Fruit fly (Drosophila melanogaster) whole organism, embryonic: Measurements from ENCODE around the gene CG7943.

ENCODE experiments used
- Abd-B ChIP-seq: fragments of 200-800 bp; sonication (Bioruptor generic); optimal IDR thresholded peaks from 2 replicates; lab custom pipeline; 2018; ENCODE audit warnings: missing biosample characterization, mild to moderate bottlenecking, missing genetic modification characterization, moderate library complexity
- Bdp1 ChIP-seq: fragments of 200-800 bp; sonication (Bioruptor generic); optimal IDR thresholded peaks from 3 replicates; lab custom pipeline; 2016; ENCODE audit warnings: missing biosample characterization, missing genetic modification characterization
- Bgb ChIP-seq: fragments of 200-800 bp; sonication (Bioruptor generic); IDR thresholded peaks from 2 replicates; pipeline ENCODE4 v1.3.6; 2022; ENCODE audit warnings: missing biosample characterization, missing genetic modification characterization; ENCODE audit not compliant: partially characterized antibody
- Bteb2 ChIP-seq: fragments of 200-800 bp; sonication (Bioruptor generic); optimal IDR thresholded peaks from 2 replicates; lab custom pipeline; 2016; ENCODE audit warnings: missing biosample characterization, missing genetic modification characterization
- CG10147 ChIP-seq: fragments of 200-800 bp; sonication (Bioruptor generic); optimal IDR thresholded peaks from 2 replicates; lab custom pipeline; 2019; ENCODE audit warnings: missing biosample characterization, mild to moderate bottlenecking, missing genetic modification characterization, moderate library complexity
- CG1024 ChIP-seq: fragments of 200-800 bp; sonication (Bioruptor generic); IDR thresholded peaks from 2 replicates; pipeline ENCODE4 v1.3.6; 2022; ENCODE audit warnings: missing biosample characterization, missing genetic modification characterization
- CG13424 ChIP-seq: fragments of 200-800 bp; sonication (Bioruptor generic); optimal IDR thresholded peaks from 2 replicates; lab custom pipeline; 2019; ENCODE audit warnings: missing biosample characterization, mild to moderate bottlenecking, missing genetic modification characterization, moderate library complexity
- CG14050 ChIP-seq: fragments of 200-800 bp; sonication (Bioruptor generic); IDR thresholded peaks from 3 replicates; pipeline ENCODE4 v1.3.6; 2022; ENCODE audit warnings: missing biosample characterization, missing genetic modification characterization
- CG15269 ChIP-seq: fragments of 200-800 bp; sonication (Bioruptor generic); optimal IDR thresholded peaks from 2 replicates; lab custom pipeline; 2018; ENCODE audit warnings: missing biosample characterization, mild to moderate bottlenecking, missing genetic modification characterization, moderate library complexity
- CG15601 ChIP-seq: fragments of 200-800 bp; sonication (Bioruptor generic); optimal IDR thresholded peaks from 3 replicates; lab custom pipeline; 2019; ENCODE audit warnings: missing biosample characterization, mild to moderate bottlenecking, missing genetic modification characterization, moderate library complexity
- CG17328 ChIP-seq: fragments of 200-800 bp; sonication (Bioruptor generic); IDR thresholded peaks from 2 replicates; pipeline ENCODE4 v1.3.6; 2022; ENCODE audit warnings: missing biosample characterization, missing genetic modification characterization
- CG17385 ChIP-seq: fragments of 200-800 bp; sonication (Bioruptor generic); optimal IDR thresholded peaks from 3 replicates; lab custom pipeline; 2018; ENCODE audit warnings: missing biosample characterization, mild to moderate bottlenecking, missing genetic modification characterization
- CG18262 ChIP-seq: fragments of 200-800 bp; optimal IDR thresholded peaks from 3 replicates; lab custom pipeline; 2019; ENCODE audit warnings: missing biosample characterization, mild to moderate bottlenecking, missing genetic modification characterization, moderate library complexity
- CG18764 ChIP-seq: fragments of 200-800 bp; sonication (Bioruptor generic); optimal IDR thresholded peaks from 3 replicates; lab custom pipeline; 2016; ENCODE audit warnings: missing biosample characterization, missing genetic modification characterization
- CG30431 ChIP-seq: fragments of 200-800 bp; sonication (Bioruptor generic); optimal IDR thresholded peaks from 2 replicates; lab custom pipeline; 2017; ENCODE audit warnings: missing biosample characterization, missing genetic modification characterization
- CG3281 ChIP-seq: fragments of 200-800 bp; sonication (Bioruptor generic); optimal IDR thresholded peaks from 3 replicates; lab custom pipeline; 2017; ENCODE audit warnings: missing biosample characterization, mild to moderate bottlenecking, missing genetic modification characterization
- CG34422 ChIP-seq: fragments of 200-800 bp; sonication (Bioruptor generic); IDR thresholded peaks from 3 replicates; pipeline ENCODE4 v1.3.6; 2022; ENCODE audit warnings: missing biosample characterization, missing genetic modification characterization
- CG3995 ChIP-seq: fragments of 200-800 bp; sonication (Bioruptor generic); optimal IDR thresholded peaks from 3 replicates; lab custom pipeline; 2016; ENCODE audit warnings: missing biosample characterization, missing genetic modification characterization
- CG43689 ChIP-seq: fragments of 200-800 bp; sonication (Bioruptor generic); IDR thresholded peaks from 2 replicates; pipeline ENCODE4 v1.3.6; 2022; ENCODE audit warnings: missing biosample characterization, missing genetic modification characterization
- CG4617 ChIP-seq: fragments of 200-800 bp; sonication (Bioruptor generic); optimal IDR thresholded peaks from 3 replicates; lab custom pipeline; 2016; ENCODE audit warnings: missing biosample characterization, missing genetic modification characterization, borderline replicate concordance
- CG6272 ChIP-seq: fragments of 200-800 bp; sonication (Bioruptor generic); IDR thresholded peaks from 2 replicates; pipeline ENCODE4 v1.3.6; 2022; ENCODE audit warnings: missing biosample characterization, missing genetic modification characterization
- CG7357 ChIP-seq: fragments of 200-800 bp; sonication (Bioruptor generic); IDR thresholded peaks from 3 replicates; pipeline ENCODE4 v1.3.6; 2022; ENCODE audit warnings: missing biosample characterization, missing genetic modification characterization
- CG8924 ChIP-seq: fragments of 200-800 bp; optimal IDR thresholded peaks from 3 replicates; lab custom pipeline; 2019; ENCODE audit warnings: missing biosample characterization, mild to moderate bottlenecking, missing genetic modification characterization, moderate library complexity
- D19A ChIP-seq: fragments of 200-800 bp; optimal IDR thresholded peaks from 3 replicates; lab custom pipeline; 2019; ENCODE audit warnings: missing biosample characterization, mild to moderate bottlenecking, missing genetic modification characterization, moderate library complexity
- HmgZ ChIP-seq: fragments of 200-800 bp; sonication (Bioruptor generic); optimal IDR thresholded peaks from 2 replicates; lab custom pipeline; 2018; ENCODE audit warnings: missing biosample characterization, mild to moderate bottlenecking, missing genetic modification characterization
- Hmr ChIP-seq: fragments of 200-800 bp; sonication (Bioruptor generic); optimal IDR thresholded peaks from 3 replicates; lab custom pipeline; 2017; ENCODE audit warnings: mild to moderate bottlenecking, missing biosample characterization, missing genetic modification reagents, missing genetic modification characterization
- MBD-R2 ChIP-seq: fragments of 200-800 bp; sonication (Bioruptor generic); IDR thresholded peaks from 2 replicates; pipeline ENCODE4 v1.3.6; 2022; ENCODE audit warnings: missing biosample characterization, missing genetic modification characterization
- Mad ChIP-seq: fragments of 200-800 bp; sonication (Bioruptor generic); optimal IDR thresholded peaks from 2 replicates; lab custom pipeline; 2016; ENCODE audit warnings: missing biosample characterization, missing genetic modification characterization
- Mes4 ChIP-seq: fragments of 200-800 bp; sonication (Bioruptor generic); optimal IDR thresholded peaks from 2 replicates; lab custom pipeline; 2016; ENCODE audit warnings: missing biosample characterization, missing genetic modification characterization
- NC2α ChIP-seq: fragments of 200-800 bp; sonication (Bioruptor generic); optimal IDR thresholded peaks from 2 replicates; lab custom pipeline; 2016; ENCODE audit warnings: missing biosample characterization, missing genetic modification characterization
- Opbp ChIP-seq: fragments of 200-800 bp; sonication (Bioruptor generic); IDR thresholded peaks from 3 replicates; pipeline ENCODE4 v1.3.6; 2022; ENCODE audit warnings: missing biosample characterization, missing genetic modification characterization; ENCODE audit not compliant: partially characterized antibody
- Pdp1 ChIP-seq, 2 experiments: fragments of 200-800 bp; sonication (Bioruptor generic); optimal IDR thresholded peaks; 3 replicates each; lab custom pipeline; 2016; ENCODE audit warnings: missing biosample characterization in 2 of 2, missing genetic modification characterization in 2 of 2, mild to moderate bottlenecking in 1 of 2, moderate library complexity in 1 of 2
- Ravus ChIP-seq: fragments of 200-800 bp; sonication (Bioruptor generic); IDR thresholded peaks from 2 replicates; pipeline ENCODE4 v1.3.6; 2022; ENCODE audit warnings: missing biosample characterization, missing genetic modification characterization
- Side ChIP-seq: fragments of 200-800 bp; sonication (Bioruptor generic); optimal IDR thresholded peaks from 2 replicates; lab custom pipeline; 2016; ENCODE audit warnings: missing biosample characterization, missing genetic modification characterization
- Ssrp ChIP-seq: fragments of 200-800 bp; sonication (Bioruptor generic); optimal IDR thresholded peaks from 2 replicates; lab custom pipeline; 2018; ENCODE audit warnings: missing biosample characterization, mild to moderate bottlenecking, missing genetic modification characterization, moderate library complexity
- Xrp1 ChIP-seq: fragments of 200-800 bp; sonication (Bioruptor generic); IDR thresholded peaks from 2 replicates; pipeline ENCODE4 v1.3.6; 2022; ENCODE audit warnings: missing biosample characterization, missing genetic modification characterization
- cas ChIP-seq: fragments of 200-800 bp; sonication (Bioruptor generic); IDR thresholded peaks from 2 replicates; pipeline ENCODE4 v1.3.6; 2022; ENCODE audit warnings: missing biosample characterization, missing genetic modification characterization
- chinmo ChIP-seq: fragments of 200-800 bp; sonication (Bioruptor generic); IDR thresholded peaks from 4 replicates; pipeline ENCODE4 v1.3.6; 2022; ENCODE audit warnings: missing biosample characterization, missing genetic modification characterization; ENCODE audit not compliant: partially characterized antibody
- ci ChIP-seq: fragments of 200-800 bp; sonication (Bioruptor generic); IDR thresholded peaks from 3 replicates; pipeline ENCODE4 v1.3.6; 2022; ENCODE audit warnings: missing biosample characterization, missing genetic modification characterization
- ems ChIP-seq: fragments of 200-800 bp; sonication (Bioruptor generic); optimal IDR thresholded peaks from 3 replicates; lab custom pipeline; 2016; ENCODE audit warnings: missing biosample characterization, missing genetic modification characterization
- gce ChIP-seq: fragments of 200-800 bp; sonication (Bioruptor generic); IDR thresholded peaks from 3 replicates; pipeline ENCODE4 v1.3.6; 2022; ENCODE audit warnings: missing biosample characterization, missing genetic modification characterization
- grn ChIP-seq: fragments of 200-800 bp; sonication (Bioruptor generic); optimal IDR thresholded peaks from 3 replicates; lab custom pipeline; 2017; ENCODE audit warnings: missing biosample characterization, missing genetic modification characterization
- hb ChIP-seq: fragments of 200-800 bp; sonication (Bioruptor generic); IDR thresholded peaks from 3 replicates; pipeline ENCODE4 v1.3.6; 2022; ENCODE audit warnings: missing biosample characterization, missing genetic modification characterization; ENCODE audit not compliant: partially characterized antibody
- ind ChIP-seq: fragments of 200-800 bp; sonication (Bioruptor generic); optimal IDR thresholded peaks from 3 replicates; lab custom pipeline; 2016; ENCODE audit warnings: missing biosample characterization, missing genetic modification characterization
- nerfin-1 ChIP-seq: fragments of 200-800 bp; sonication (Bioruptor generic); optimal IDR thresholded peaks from 3 replicates; lab custom pipeline; 2019; ENCODE audit warnings: missing biosample characterization, mild to moderate bottlenecking, missing genetic modification characterization, moderate library complexity
- nom ChIP-seq: fragments of 200-800 bp; sonication (Bioruptor generic); optimal IDR thresholded peaks from 2 replicates; lab custom pipeline; 2017; ENCODE audit warnings: missing biosample characterization, missing genetic modification characterization, mild to moderate bottlenecking, moderate library complexity, missing genetic modification reagents
- trem ChIP-seq: fragments of 200-800 bp; optimal IDR thresholded peaks from 3 replicates; lab custom pipeline; 2019; ENCODE audit warnings: missing biosample characterization, mild to moderate bottlenecking, missing genetic modification characterization, moderate library complexity
- ttk ChIP-seq: fragments of 200-800 bp; sonication (Bioruptor generic); IDR thresholded peaks from 2 replicates; pipeline ENCODE4 v2.1.2; 2022; ENCODE audit warnings: missing biosample characterization, missing genetic modification characterization
- wdn ChIP-seq: fragments of 200-800 bp; sonication (Bioruptor generic); IDR thresholded peaks from 2 replicates; pipeline ENCODE4 v1.3.6; 2022; ENCODE audit warnings: missing biosample characterization, missing genetic modification characterization
- zfh2 ChIP-seq: fragments of 200-800 bp; sonication (Bioruptor generic); optimal IDR thresholded peaks from 2 replicates; lab custom pipeline; 2016; ENCODE audit warnings: missing biosample characterization, missing genetic modification characterization

CG7943 gene

DNA sequence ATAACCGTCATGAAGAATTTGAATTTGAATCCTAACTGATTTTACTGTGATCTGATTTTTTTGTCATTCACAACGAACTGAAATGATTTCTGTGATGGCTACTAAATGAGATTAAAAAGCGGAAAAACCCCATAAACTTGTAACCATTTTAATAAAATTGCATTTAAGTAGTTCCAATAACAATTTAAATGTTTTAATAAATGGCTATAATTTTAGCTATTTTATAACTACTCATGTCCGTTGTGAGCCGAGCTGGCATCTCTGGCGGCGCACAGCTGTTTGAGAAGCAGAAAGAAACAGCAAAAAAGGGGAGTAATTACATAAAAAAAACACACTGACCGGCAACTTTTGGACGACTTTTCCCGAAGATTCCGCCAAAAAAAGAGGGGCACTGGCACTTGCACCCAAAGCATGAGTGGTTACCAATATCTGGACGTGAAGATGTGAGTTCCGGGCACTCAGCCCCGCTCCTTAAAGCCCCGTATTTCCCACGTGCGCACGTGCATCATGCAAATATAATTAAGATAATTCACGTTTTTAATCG is 10.4 kb downstream of the CG7943 start, which contains the start of the genes CG7950 and Rpp14a (continued):
- TF ChIP-seq CG6272 (GFP tag; lab: Robert Waterston, UW) (peak; percentile 68; the same call in 1 of the 2 replicates), CG7357 (peak; percentile 62; the same call in 2 of the 3 replicates), CG4617 (GFP tag; lab: Kevin White, UChicago) (peak; percentile 36), D19A (tag; lab: Kevin White, UChicago) (peak; percentile 50), trem (tag; lab: Kevin White, UChicago) (peak; percentile 80), CG3281 (GFP tag; lab: Kevin White, UChicago) (peak; percentile 73), CG18764 (GFP tag; lab: Kevin White, UChicago) (peak; percentile 51), nerfin-1 (peak; percentile 51), CG8924 (tag; lab: Kevin White, UChicago) (peak; percentile 65), MBD-R2 (peak; percentile 80), chinmo (no peak), Bdp1 (GFP tag; lab: Kevin White, UChicago) (peak; percentile 71), CG17328 (GFP tag; lab: Robert Waterston, UW) (peak; percentile 78), Ravus (GFP tag; lab: Robert Waterston, UW) (peak; percentile 45), grn (GFP tag; lab: Kevin White, UChicago) (no peak), ind (GFP tag; lab: Kevin White, UChicago) (peak; percentile 70), ems (GFP tag; lab: Kevin White, UChicago) (peak; percentile 85), NC2α (GFP tag; lab: Kevin White, UChicago) (no peak), Pdp1 (GFP tag; optimal IDR thresholded peaks at IDR 0.05; lab: Kevin White, UChicago) (peak; percentile 83 to 97), Side (GFP tag; lab: Kevin White, UChicago) (peak; percentile 35), CG17385 (GFP tag; lab: Kevin White, UChicago) (peak; percentile 70), hb (GFP tag; lab: Robert Waterston, UW) (no peak), Abd-B (peak; percentile 39), HmgZ (tag; lab: Kevin White, UChicago) (peak; percentile 89), ttk (GFP tag; lab: Robert Waterston, UW) (peak; percentile 65), CG34422 (GFP tag; lab: Robert Waterston, UW) (peak; percentile 85; the same call in 2 of the 3 replicates), CG43689 (peak; percentile 22; the same call in 1 of the 2 replicates), CG18262 (tag; lab: Kevin White, UChicago) (peak; percentile 63), cas (GFP tag; lab: Robert Waterston, UW) (peak; percentile 33; the same call in 1 of the 2 replicates), Hmr (GFP tag; lab: Kevin White, UChicago) (peak; percentile 79), CG30431 (GFP tag; lab: Kevin White, UChicago) (peak; percentile 21), Mes4 (GFP tag; lab: Kevin White, UChicago) (peak; percentile 72), Mad (GFP tag; lab: Kevin White, UChicago) (peak; percentile 83), CG15601 (tag; lab: Kevin White, UChicago) (peak; percentile 69), Ssrp (tag; lab: Kevin White, UChicago) (peak; percentile 74), zfh2 (GFP tag; lab: Kevin White, UChicago) (peak; percentile 89), CG10147 (GFP tag; lab: Kevin White, UChicago) (peak; percentile 68), CG15269 (tag; lab: Kevin White, UChicago) (peak; percentile 83), Bgb (GFP tag; lab: Robert Waterston, UW) (no peak), Opbp (GFP tag; lab: Robert Waterston, UW) (no peak), ci (GFP tag; lab: Robert Waterston, UW) (peak; percentile 91), CG13424 (peak; percentile 86), CG1024 (GFP tag; lab: Robert Waterston, UW) (peak; percentile 25; the same call in 1 of the 2 replicates), nom (GFP tag; lab: Kevin White, UChicago) (peak; percentile 75), gce (GFP tag; lab: Robert Waterston, UW) (no peak), Bteb2 (peak; percentile 82), Xrp1 (peak; percentile 86), CG3995 (GFP tag; lab: Kevin White, UChicago) (peak; percentile 40), wdn (GFP tag; lab: Robert Waterston, UW) (peak; percentile 66), CG14050 (GFP tag; lab: Robert Waterston, UW) (peak; percentile 77)
